Fruit fly (Drosophila melanogaster): ENCODE measurements around the gene CG11109.

The CG11109 gene

DNA sequence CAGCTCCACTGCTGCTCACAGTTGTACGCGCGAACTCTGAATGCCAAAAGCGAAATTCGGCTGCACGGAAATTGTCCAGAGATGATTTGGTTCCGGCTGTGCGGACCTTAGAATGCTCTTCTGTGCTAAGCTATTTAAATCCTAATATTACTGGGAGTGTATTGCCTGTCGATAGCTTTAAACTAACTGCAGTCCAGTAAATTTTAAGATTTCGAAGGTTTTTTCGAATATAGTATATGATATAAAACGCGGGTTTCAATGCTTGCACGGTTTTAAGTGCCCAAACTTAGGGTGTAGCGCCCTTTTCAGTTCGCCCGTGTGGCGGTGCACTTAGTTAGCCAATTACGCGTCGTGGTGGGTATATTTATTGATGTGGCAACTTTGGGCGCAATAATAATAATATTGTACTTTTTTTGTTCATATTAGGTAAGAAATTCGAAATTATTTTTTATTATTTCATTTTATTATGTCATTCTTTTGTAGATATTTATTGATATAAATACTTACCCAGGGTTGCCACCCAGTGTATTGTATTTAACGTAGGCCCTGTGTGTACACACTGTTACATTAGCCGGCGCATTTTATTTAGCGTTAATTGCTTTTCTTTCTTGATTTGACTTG is 6.8 kb downstream of the CG11109 start, which contains the start of the genes Chro and Ssl1 (continued):
- TF ChIP-seq Poxn (GFP tag; IDR thresholded peaks at IDR 0.05) (peak; percentile 99), cg (GFP tag; optimal IDR thresholded peaks at IDR 0.05) (peak; percentile 18), CG15269 (tag; optimal IDR thresholded peaks at IDR 0.05) (peak; percentile 100), eve (GFP tag; optimal IDR thresholded peaks at IDR 0.05) (peak; percentile 98 to 100), prd (optimal IDR thresholded peaks at IDR 0.05) (no peak), prd (GFP tag; IDR thresholded peaks at IDR 0.05) (peak; percentile 100), CG1602 (GFP tag; optimal IDR thresholded peaks at IDR 0.05) (peak; percentile 100), BtbVII (GFP tag; optimal IDR thresholded peaks at IDR 0.05) (peak; percentile 100), CG8478 (optimal IDR thresholded peaks at IDR 0.05) (no peak), CG3726 (GFP tag; IDR thresholded peaks at IDR 0.05) (peak; percentile 100), CG9437 (GFP tag; optimal IDR thresholded peaks at IDR 0.05) (peak; percentile 97), Adf1 (GFP tag; IDR thresholded peaks at IDR 0.05) (peak; percentile 94), CG4404 (GFP tag; IDR thresholded peaks at IDR 0.05) (peak; percentile 100), bcd (GFP tag; optimal IDR thresholded peaks at IDR 0.05) (peak; percentile 100), grau (tag; optimal IDR thresholded peaks at IDR 0.05) (peak; percentile 99), bigmax (GFP tag; optimal IDR thresholded peaks at IDR 0.05) (peak; percentile 87), tll (GFP tag; optimal IDR thresholded peaks at IDR 0.05) (peak; percentile 82 to 88), salm (tag; optimal IDR thresholded peaks at IDR 0.05) (peak; percentile 100), Doc3 (GFP tag; IDR thresholded peaks at IDR 0.05; ENCODE audit: partially characterized antibody) (0 out of 3 replicates have a peak, but pooled peaks have one; percentile 13), CG10267 (tag; optimal IDR thresholded peaks at IDR 0.05) (peak; percentile 99), MTF-1 (GFP tag; optimal IDR thresholded peaks at IDR 0.05; ENCODE audit: borderline replicate concordance) (peak; percentile 99), Nf-YA (GFP tag; IDR thresholded peaks at IDR 0.05) (peak; percentile 100), Gug (GFP tag; IDR thresholded peaks at IDR 0.05) (peak; percentile 100), CG8944 (GFP tag; optimal IDR thresholded peaks at IDR 0.05) (peak; percentile 100), Lpt (GFP tag; optimal IDR thresholded peaks at IDR 0.05) (no peak), Fer1 (GFP tag; optimal IDR thresholded peaks at IDR 0.05) (peak; percentile 100), TFAM (GFP tag; optimal IDR thresholded peaks at IDR 0.05) (peak; percentile 97), CG17359 (tag; optimal IDR thresholded peaks at IDR 0.05) (peak; percentile 100), Dek (tag; optimal IDR thresholded peaks at IDR 0.05) (peak; percentile 100), CG11695 (GFP tag; IDR thresholded peaks at IDR 0.05) (peak; percentile 100), gem (tag; optimal IDR thresholded peaks at IDR 0.05) (peak; percentile 100), chinmo (GFP tag; IDR thresholded peaks at IDR 0.05; ENCODE audit: partially characterized antibody) (no peak), CoRest (tag; optimal IDR thresholded peaks at IDR 0.05) (peak; percentile 100), Dref (GFP tag; IDR thresholded peaks at IDR 0.05) (peak; percentile 55), sob (GFP tag; IDR thresholded peaks at IDR 0.05) (peak; percentile 100), Blimp-1 (GFP tag; optimal IDR thresholded peaks at IDR 0.05) (peak; percentile 99), knrl (GFP tag; IDR thresholded peaks at IDR 0.05; ENCODE audit: partially characterized antibody) (peak; percentile 66; the same call in 2 of the 3 replicates), Mad (GFP tag; optimal IDR thresholded peaks at IDR 0.05) (peak; percentile 100), CG32532 (GFP tag; IDR thresholded peaks at IDR 0.05) (peak; percentile 100), p53 (GFP tag; optimal IDR thresholded peaks at IDR 0.05) (peak; percentile 99), CG2678 (tag; optimal IDR thresholded peaks at IDR 0.05) (peak; percentile 100), CG11504 (tag; optimal IDR thresholded peaks at IDR 0.05) (peak; percentile 99), ase (GFP tag; IDR thresholded peaks at IDR 0.05) (peak; percentile 100), CG17912 (GFP tag; optimal IDR thresholded peaks at IDR 0.05) (peak; percentile 98), emc (GFP tag; optimal IDR thresholded peaks at IDR 0.05) (peak; percentile 99), CG30020 (tag; optimal IDR thresholded peaks at IDR 0.05) (peak; percentile 93), Ets65A (GFP tag) (peak; percentile 100), CG15073 (GFP tag; optimal IDR thresholded peaks at IDR 0.05) (peak; percentile 95), CG32767 (GFP tag; IDR thresholded peaks at IDR 0.05) (peak; percentile 100), en (GFP tag; optimal IDR thresholded peaks at IDR 0.05) (peak; percentile 100)

Data from whole organism, embryonic.